Worm (Caenorhabditis elegans) whole organism, L1 larva: Measurements from ENCODE around the gene nhr-235.

ENCODE experiments used
- aha-1 ChIP-seq: fragments of 150-350 bp; optimal IDR thresholded peaks from 2 replicates; lab custom pipeline; 2014; ENCODE audit warnings: missing biosample characterization, missing genetic modification characterization
- ceh-82 ChIP-seq, 3 experiments: fragments of 150-350 bp in 1 of 3; sonication (generic microtip) in 2 of 3; optimal IDR thresholded peaks; 2 replicates each; lab custom pipeline; 2014 to 2017; ENCODE audit warnings: missing biosample characterization in 3 of 3, missing genetic modification characterization in 3 of 3
- elt-3 ChIP-seq, 6 experiments: fragments of 150-350 bp in 1 of 6; sonication (generic microtip); optimal IDR thresholded peaks; 2 replicates each; lab custom pipeline; 2017 to 2018; ENCODE audit warnings: missing biosample characterization in 6 of 6, missing genetic modification characterization in 6 of 6, inconsistent platforms in 1 of 6
- hpl-2 ChIP-seq: fragments of 150-350 bp; optimal IDR thresholded peaks from 2 replicates; lab custom pipeline; 2014; ENCODE audit warnings: missing biosample characterization, missing genetic modification reagents, missing genetic modification characterization
- lin-13 ChIP-seq: fragments of 150-350 bp; optimal IDR thresholded peaks from 2 replicates; lab custom pipeline; 2014; ENCODE audit warnings: missing biosample characterization, missing genetic modification reagents, missing genetic modification characterization
- pqm-1 ChIP-seq: sonication (generic microtip); optimal IDR thresholded peaks from 3 replicates; lab custom pipeline; 2017; ENCODE audit warnings: missing biosample characterization, missing genetic modification characterization
- zag-1 ChIP-seq: fragments of 150-350 bp; optimal IDR thresholded peaks from 2 replicates; lab custom pipeline; 2014; ENCODE audit warnings: missing biosample characterization, missing genetic modification characterization
- ztf-4 ChIP-seq: fragments of 150-350 bp; optimal IDR thresholded peaks from 2 replicates; lab custom pipeline; 2014; ENCODE audit warnings: missing biosample characterization, missing genetic modification characterization

DNA sequence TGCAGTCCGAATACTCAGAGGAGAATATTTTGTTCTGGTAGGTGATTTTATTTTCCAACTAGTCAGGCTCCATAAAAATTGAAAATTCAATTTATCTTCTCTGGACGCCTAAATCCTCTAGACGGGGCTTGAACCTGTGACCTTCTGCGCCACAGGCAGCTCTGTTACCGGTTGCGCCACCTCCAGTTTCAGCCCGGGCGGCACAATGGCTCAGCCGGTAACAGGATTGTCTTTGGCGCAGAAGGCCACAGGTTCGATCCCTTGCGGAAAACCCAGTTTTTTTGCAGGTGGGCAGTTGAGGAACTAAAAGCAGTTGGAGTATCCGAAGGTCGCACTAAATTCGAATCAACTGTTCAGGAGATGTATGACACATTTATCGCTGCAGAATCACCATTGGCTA is 29.4 kb downstream of the nhr-235 start:
- no peak for TF ChIP-seq hpl-2 (GFP tag; lab: Kevin White, UChicago)
- no peak for TF ChIP-seq lin-13 (GFP tag; lab: Kevin White, UChicago)
- no peak for TF ChIP-seq pqm-1 (tag; lab: Kevin White, UChicago)
- no peak for TF ChIP-seq ztf-4
- no peak for TF ChIP-seq elt-3 (tag; optimal IDR thresholded peaks at IDR 0.05; lab: Kevin White, UChicago)
- TF ChIP-seq ceh-82 (tag; optimal IDR thresholded peaks at IDR 0.05; lab: Kevin White, UChicago), result no peak
- TF ChIP-seq zag-1 (tag; lab: Kevin White, UChicago), result no peak
- TF ChIP-seq aha-1 (tag; lab: Kevin White, UChicago), result no peak
